Worm (Caenorhabditis elegans) whole organism, L1 larva: ENCODE measurements around the gene K08D9.6.

Experiments used
- C16A3.4 ChIP-seq: fragments of 150-350 bp; optimal IDR thresholded peaks from 2 replicates; lab custom pipeline; 2014; ENCODE audit warnings: missing biosample characterization, missing genetic modification characterization
- C34B4.2 ChIP-seq: sonication (generic microtip); optimal IDR thresholded peaks from 2 replicates; lab custom pipeline; 2017; ENCODE audit warnings: mild to moderate bottlenecking, missing genetic modification characterization, missing compliant biosample characterization
- alr-1 ChIP-seq: fragments of 200-800 bp; sonication (Bioruptor generic); optimal IDR thresholded peaks from 2 replicates; lab custom pipeline; 2018; ENCODE audit warnings: borderline replicate concordance, mild to moderate bottlenecking, missing genetic modification characterization, missing compliant biosample characterization
- ama-1 ChIP-seq: fragments of 150-350 bp; optimal IDR thresholded peaks from 2 replicates; lab custom pipeline; 2014
- blmp-1 ChIP-seq: fragments of 150-350 bp; optimal IDR thresholded peaks from 2 replicates; lab custom pipeline; 2014; ENCODE audit warnings: missing biosample characterization, missing genetic modification characterization
- ceh-8 ChIP-seq: fragments of 200-800 bp; sonication (Bioruptor generic); optimal IDR thresholded peaks from 2 replicates; lab custom pipeline; 2018; ENCODE audit warnings: mild to moderate bottlenecking, missing genetic modification characterization, moderate library complexity, missing compliant biosample characterization
- ces-1 ChIP-seq: fragments of 150-350 bp; optimal IDR thresholded peaks from 2 replicates; lab custom pipeline; 2014; ENCODE audit warnings: missing biosample characterization, missing genetic modification reagents, missing genetic modification characterization
- dpl-1 ChIP-seq, 3 experiments: fragments of 150-350 bp in 2 of 3; sonication (generic microtip) in 1 of 3; optimal IDR thresholded peaks; 2 replicates each; lab custom pipeline; 2014 to 2017; ENCODE audit warnings: missing biosample characterization in 3 of 3, missing genetic modification characterization in 3 of 3, missing genetic modification reagents in 3 of 3
- efl-1 ChIP-seq, 4 experiments: fragments of 150-350 bp; optimal IDR thresholded peaks in 3 of 4; peaks in 1 of 4; 1 replicate in 1 of 4; 2 replicates in 3 of 4; lab custom pipeline; 2014; ENCODE audit warnings: missing biosample characterization in 2 of 4, missing genetic modification characterization in 2 of 4, missing genetic modification reagents in 2 of 4
- egl-27 ChIP-seq, 2 experiments: fragments of 150-350 bp in 1 of 2; sonication (generic microtip); optimal IDR thresholded peaks; 3 replicates each; lab custom pipeline; 2017 to 2018; ENCODE audit warnings: missing biosample characterization in 2 of 2, missing genetic modification characterization in 2 of 2, missing genetic modification reagents in 2 of 2
- elt-2 ChIP-seq: sonication (generic microtip); optimal IDR thresholded peaks from 2 replicates; lab custom pipeline; 2016; ENCODE audit warnings: missing genetic modification characterization, mild to moderate bottlenecking, inconsistent platforms, missing compliant biosample characterization, missing genetic modification reagents
- elt-3 ChIP-seq, 6 experiments: fragments of 150-350 bp in 1 of 6; sonication (generic microtip); optimal IDR thresholded peaks; 2 replicates each; lab custom pipeline; 2017 to 2018; ENCODE audit warnings: missing biosample characterization in 6 of 6, missing genetic modification characterization in 6 of 6, inconsistent platforms in 1 of 6
- fkh-8 ChIP-seq: sonication (generic microtip); optimal IDR thresholded peaks from 2 replicates; lab custom pipeline; 2016; ENCODE audit warnings: mild to moderate bottlenecking, missing genetic modification characterization, missing compliant biosample characterization
- fos-1 ChIP-seq: fragments of 150-350 bp; optimal IDR thresholded peaks from 2 replicates; lab custom pipeline; 2014; ENCODE audit warnings: missing biosample characterization, missing genetic modification characterization
- hlh-17 ChIP-seq: fragments of 200-800 bp; sonication (Bioruptor generic); optimal IDR thresholded peaks from 2 replicates; lab custom pipeline; 2018; ENCODE audit warnings: missing genetic modification characterization, mild to moderate bottlenecking, missing compliant biosample characterization, moderate library complexity, borderline replicate concordance
- lin-39 ChIP-seq: fragments of 150-350 bp; optimal IDR thresholded peaks from 2 replicates; lab custom pipeline; 2014; ENCODE audit warnings: missing biosample characterization, missing genetic modification reagents, missing genetic modification characterization
- lir-3 ChIP-seq: sonication (generic microtip); optimal IDR thresholded peaks from 2 replicates; lab custom pipeline; 2016; ENCODE audit warnings: mild to moderate bottlenecking, missing genetic modification characterization, moderate library complexity, missing compliant biosample characterization; ENCODE audit not compliant: poor library complexity
- lsy-2 ChIP-seq, 2 experiments: fragments of 150-350 bp; optimal IDR thresholded peaks; 2 replicates each; lab custom pipeline; 2014; ENCODE audit warnings: missing biosample characterization in 2 of 2, missing genetic modification characterization in 2 of 2
- mab-9 ChIP-seq: fragments of 200-800 bp; sonication (Bioruptor generic); IDR thresholded peaks from 2 replicates; pipeline ENCODE4 v1.3.6; 2022; ENCODE audit warnings: missing genetic modification reagents, missing genetic modification characterization, missing compliant biosample characterization
- mdl-1 ChIP-seq, 2 experiments: fragments of 150-350 bp; optimal IDR thresholded peaks; 2 replicates each; lab custom pipeline; 2014 to 2017; ENCODE audit warnings: missing biosample characterization in 2 of 2, missing genetic modification characterization in 2 of 2, inconsistent platforms in 1 of 2
- mef-2 ChIP-seq: fragments of 150-350 bp; optimal IDR thresholded peaks from 2 replicates; lab custom pipeline; 2014; ENCODE audit warnings: missing biosample characterization, missing genetic modification characterization
- mep-1 ChIP-seq: fragments of 150-350 bp; optimal IDR thresholded peaks from 2 replicates; lab custom pipeline; 2014; ENCODE audit warnings: missing biosample characterization, missing genetic modification characterization
- nhr-19 ChIP-seq: fragments of 200-800 bp; sonication (Bioruptor generic); conservative IDR thresholded peaks from 2 replicates; pipeline ENCODE4 v1.3.6; 2022; ENCODE audit warnings: missing genetic modification characterization, missing compliant biosample characterization
- nhr-20 ChIP-seq: sonication (generic microtip); optimal IDR thresholded peaks from 2 replicates; lab custom pipeline; 2016; ENCODE audit warnings: mild to moderate bottlenecking, missing genetic modification characterization, missing compliant biosample characterization
- nhr-47 ChIP-seq: sonication (generic microtip); optimal IDR thresholded peaks from 2 replicates; lab custom pipeline; 2016; ENCODE audit warnings: mild to moderate bottlenecking, missing genetic modification characterization, moderate library complexity, missing compliant biosample characterization
- nhr-76 ChIP-seq: sonication (generic microtip); optimal IDR thresholded peaks from 2 replicates; lab custom pipeline; 2017; ENCODE audit warnings: missing biosample characterization, missing genetic modification characterization
- nhr-85 ChIP-seq: sonication (generic microtip); peaks from one replicate; lab custom pipeline; 2016; ENCODE audit warnings: missing genetic modification characterization, inconsistent platforms, missing compliant biosample characterization
- nhr-90 ChIP-seq: sonication (generic microtip); optimal IDR thresholded peaks from 2 replicates; lab custom pipeline; 2016; ENCODE audit warnings: mild to moderate bottlenecking, missing genetic modification characterization, missing compliant biosample characterization; ENCODE audit not compliant: poor library complexity
- pax-3 ChIP-seq: fragments of 200-800 bp; sonication (Bioruptor generic); optimal IDR thresholded peaks from 2 replicates; lab custom pipeline; 2018; ENCODE audit warnings: mild to moderate bottlenecking, missing genetic modification characterization, moderate library complexity, missing compliant biosample characterization
- pqm-1 ChIP-seq: sonication (generic microtip); optimal IDR thresholded peaks from 3 replicates; lab custom pipeline; 2017; ENCODE audit warnings: missing biosample characterization, missing genetic modification characterization
- rnt-1 ChIP-seq: sonication (generic microtip); optimal IDR thresholded peaks from 2 replicates; lab custom pipeline; 2016; ENCODE audit warnings: mild to moderate bottlenecking, missing genetic modification characterization, moderate library complexity, missing compliant biosample characterization
- skn-1 ChIP-seq: fragments of 150-350 bp; optimal IDR thresholded peaks from 2 replicates; lab custom pipeline; 2014; ENCODE audit warnings: missing biosample characterization, missing genetic modification characterization
- snpc-4 ChIP-seq: fragments of 150-350 bp; optimal IDR thresholded peaks from 2 replicates; lab custom pipeline; 2014; ENCODE audit warnings: missing biosample characterization, missing genetic modification characterization
- snu-23 ChIP-seq: sonication (generic microtip); optimal IDR thresholded peaks from 2 replicates; lab custom pipeline; 2016; ENCODE audit warnings: missing genetic modification characterization, missing compliant biosample characterization
- sup-37 ChIP-seq: fragments of 200-800 bp; sonication (Bioruptor generic); optimal IDR thresholded peaks from 2 replicates; lab custom pipeline; 2018; ENCODE audit warnings: mild to moderate bottlenecking, missing genetic modification characterization, missing compliant biosample characterization
- tbx-2 ChIP-seq: sonication (generic microtip); optimal IDR thresholded peaks from 2 replicates; lab custom pipeline; 2016; ENCODE audit warnings: missing genetic modification characterization, missing compliant biosample characterization
- tlp-1 ChIP-seq: fragments of 150-350 bp; optimal IDR thresholded peaks from 2 replicates; lab custom pipeline; 2014; ENCODE audit warnings: missing biosample characterization, missing genetic modification characterization
- unc-130 ChIP-seq: fragments of 150-350 bp; optimal IDR thresholded peaks from 2 replicates; lab custom pipeline; 2017; ENCODE audit warnings: missing biosample characterization, missing genetic modification characterization, inconsistent platforms
- unc-30 ChIP-seq: sonication (generic microtip); optimal IDR thresholded peaks from 2 replicates; lab custom pipeline; 2017; ENCODE audit warnings: missing biosample characterization, missing genetic modification characterization
- unc-62 ChIP-seq: fragments of 150-350 bp; optimal IDR thresholded peaks from 2 replicates; lab custom pipeline; 2014; ENCODE audit warnings: missing biosample characterization, missing genetic modification reagents, missing genetic modification characterization
- vab-15 ChIP-seq: sonication (generic microtip); optimal IDR thresholded peaks from 2 replicates; lab custom pipeline; 2017; ENCODE audit warnings: missing genotype, mild to moderate bottlenecking, missing genetic modification characterization, missing compliant biosample characterization
- xbp-1 ChIP-seq: sonication (generic microtip); optimal IDR thresholded peaks from 2 replicates; lab custom pipeline; 2016; ENCODE audit warnings: missing genetic modification characterization, missing compliant biosample characterization
- zag-1 ChIP-seq: fragments of 150-350 bp; optimal IDR thresholded peaks from 2 replicates; lab custom pipeline; 2014; ENCODE audit warnings: missing biosample characterization, missing genetic modification characterization

The K08D9.6 gene

ce11 chrV:3194952-3195450, 39.8 kb downstream of the K08D9.6 start, which contains the start of gene Y73C8B.2 (continued):
- TF ChIP-seq nhr-47 (tag; lab: Kevin White, UChicago), result peak; percentile 9
- peak; percentile 22 for TF ChIP-seq C16A3.4
- peak; percentile 45 for TF ChIP-seq mep-1 (tag; lab: Kevin White, UChicago)
- peak; percentile 11 for TF ChIP-seq skn-1 (tag; lab: Kevin White, UChicago)
- TF ChIP-seq unc-30, result no peak
- TF ChIP-seq unc-130, result no peak
- no peak for TF ChIP-seq snpc-4 (tag; lab: Kevin White, UChicago)
- TF ChIP-seq mef-2 (tag; lab: Kevin White, UChicago), result no peak
- no peak for TF ChIP-seq alr-1
- peak; percentile 42 for TF ChIP-seq blmp-1
- TF ChIP-seq mdl-1 (tag; optimal IDR thresholded peaks at IDR 0.05; lab: Kevin White, UChicago), result no peak
- no peak for TF ChIP-seq unc-62 (GFP tag; lab: Kevin White, UChicago)
- TF ChIP-seq nhr-19 (GFP tag; lab: Robert Waterston, UW), result no peak
- no peak for TF ChIP-seq lin-39
- no peak for TF ChIP-seq sup-37 (GFP tag; lab: Kevin White, UChicago)
- peak; percentile 17 to 35 for TF ChIP-seq efl-1 (optimal IDR thresholded peaks at IDR 0.05; lab: Kevin White, UChicago)
- peak; percentile 31 to 45 for TF ChIP-seq efl-1 (GFP tag; optimal IDR thresholded peaks at IDR 0.05 in 1 of 2; lab: Kevin White, UChicago)
- no peak for TF ChIP-seq lir-3 (tag; lab: Kevin White, UChicago)
- no peak for TF ChIP-seq fos-1
- no peak for TF ChIP-seq zag-1 (tag; lab: Kevin White, UChicago)
- TF ChIP-seq xbp-1, result no peak
- no peak for TF ChIP-seq vab-15 (tag; lab: Kevin White, UChicago)
- TF ChIP-seq lsy-2 (tag; optimal IDR thresholded peaks at IDR 0.05; lab: Kevin White, UChicago), result peak in 1 of 2 experiments; percentile 45
- TF ChIP-seq C34B4.2, result no peak
- no peak for TF ChIP-seq nhr-90 (tag; lab: Kevin White, UChicago)
- TF ChIP-seq pax-3 (tag; lab: Kevin White, UChicago), result no peak
- peak in 1 of 3 experiments; percentile 67 for TF ChIP-seq dpl-1 (GFP tag; optimal IDR thresholded peaks at IDR 0.05; lab: Kevin White, UChicago)
- no peak for TF ChIP-seq hlh-17 (GFP tag; lab: Kevin White, UChicago)
- TF ChIP-seq mab-9 (GFP tag; lab: Robert Waterston, UW), result no peak
- TF ChIP-seq nhr-76, result no peak
- no peak for TF ChIP-seq egl-27 (tag; optimal IDR thresholded peaks at IDR 0.05; lab: Kevin White, UChicago)
- TF ChIP-seq snu-23 (GFP tag; lab: Kevin White, UChicago), result peak; percentile 28

ce11 chrV:3193091-3193608, 41.6 kb downstream of the K08D9.6 start, which contains the start of the genes Y73C8B.3 and Y73C8B.9:
TSS of gene Y73C8B.3 (minus strand) at chrV:3193237.
TSS of gene Y73C8B.9 (plus strand) at chrV:3193558.
- TF ChIP-seq ces-1 (GFP tag; lab: Kevin White, UChicago) (no peak), nhr-85 (peak; percentile 42), ceh-8 (GFP tag; lab: Kevin White, UChicago) (no peak), nhr-90 (tag; lab: Kevin White, UChicago) (peak; percentile 33), ama-1 (no peak), elt-2 (tag; lab: Kevin White, UChicago) (peak; percentile 73), tbx-2 (tag; lab: Kevin White, UChicago) (no peak), elt-3 (tag; optimal IDR thresholded peaks at IDR 0.05; lab: Kevin White, UChicago) (peak in 2 of 6 experiments; percentile 35 to 65), efl-1 (optimal IDR thresholded peaks at IDR 0.05; lab: Kevin White, UChicago) (peak; percentile 9 to 11), efl-1 (GFP tag; optimal IDR thresholded peaks at IDR 0.05 in 1 of 2; lab: Kevin White, UChicago) (no peak), alr-1 (no peak), unc-130 (no peak), fkh-8 (tag; lab: Kevin White, UChicago) (no peak), snu-23 (GFP tag; lab: Kevin White, UChicago) (peak; percentile 32), tlp-1 (tag; lab: Kevin White, UChicago) (no peak), nhr-20 (tag; lab: Kevin White, UChicago) (peak; percentile 29), nhr-76 (no peak), rnt-1 (tag; lab: Kevin White, UChicago) (peak; percentile 14), pqm-1 (tag; lab: Kevin White, UChicago) (no peak)
- TF ChIP-seq, all 84 proteins: peak for 8
